Worm (Caenorhabditis elegans): ENCODE data around the gene F42E8.1.

F42E8.1 gene

ce11 chrV:13047574-13048030, 14.3 kb upstream of the F42E8.1 start, which contains the start of gene W07G4.5:
Gene W07G4.5, plus strand, starts transcription at chrV:13047980.
- no peak for TF ChIP-seq ceh-24 (tag; optimal IDR thresholded peaks at IDR 0.05)
- no peak for TF ChIP-seq hlh-8 (tag; optimal IDR thresholded peaks at IDR 0.05)
- TF ChIP-seq F13H6.1 (tag; optimal IDR thresholded peaks at IDR 0.05), result no peak
- TF ChIP-seq ceh-45 (GFP tag; IDR thresholded peaks at IDR 0.05), result no peak
- TF ChIP-seq fkh-10 (GFP tag; optimal IDR thresholded peaks at IDR 0.05), result no peak
- TF ChIP-seq mec-3 (tag; optimal IDR thresholded peaks at IDR 0.05; ENCODE audit: borderline replicate concordance), result no peak
- TF ChIP-seq ref-2 (tag; optimal IDR thresholded peaks at IDR 0.05), result no peak
- no peak for TF ChIP-seq ceh-48 (tag; optimal IDR thresholded peaks at IDR 0.05)
- TF ChIP-seq fax-1 (tag; optimal IDR thresholded peaks at IDR 0.05), result no peak
- no peak for TF ChIP-seq ceh-18 (tag; optimal IDR thresholded peaks at IDR 0.05)
- no peak for TF ChIP-seq lin-11 (tag; optimal IDR thresholded peaks at IDR 0.05)
- no peak for TF ChIP-seq T23F11.4 (GFP tag; optimal IDR thresholded peaks at IDR 0.05)
- no peak for TF ChIP-seq ceh-19 (GFP tag; optimal IDR thresholded peaks at IDR 0.05)
- TF ChIP-seq elt-4 (tag; optimal IDR thresholded peaks at IDR 0.05), result no peak
- TF ChIP-seq unc-3 (GFP tag; conservative IDR thresholded peaks at IDR 0.05), result no peak
- no peak for TF ChIP-seq unc-3 (tag; optimal IDR thresholded peaks at IDR 0.05)
- no peak for TF ChIP-seq eyg-1 (tag; optimal IDR thresholded peaks at IDR 0.05)
- TF ChIP-seq ets-4 (tag; optimal IDR thresholded peaks at IDR 0.05), result no peak
- no peak for TF ChIP-seq hlh-15 (tag; optimal IDR thresholded peaks at IDR 0.05)
- no peak for TF ChIP-seq nhr-232 (tag; optimal IDR thresholded peaks at IDR 0.05)

- TF ChIP-seq C38D4.7 (GFP tag; optimal IDR thresholded peaks at IDR 0.05) (no peak), C08G9.2 (tag; optimal IDR thresholded peaks at IDR 0.05) (no peak), ceh-30 (tag; optimal IDR thresholded peaks at IDR 0.05) (no peak), ama-1 (optimal IDR thresholded peaks at IDR 0.05) (no peak), hlh-15 (tag; optimal IDR thresholded peaks at IDR 0.05) (no peak), syd-9 (tag; optimal IDR thresholded peaks at IDR 0.05) (no peak), tbx-7 (tag; optimal IDR thresholded peaks at IDR 0.05) (no peak), unc-3 (GFP tag; conservative IDR thresholded peaks at IDR 0.05) (no peak), unc-3 (tag; optimal IDR thresholded peaks at IDR 0.05) (no peak), lim-6 (tag; optimal IDR thresholded peaks at IDR 0.05) (no peak), ceh-45 (GFP tag; IDR thresholded peaks at IDR 0.05) (no peak), madf-2 (tag; optimal IDR thresholded peaks at IDR 0.05) (no peak), nfya-1 (tag; optimal IDR thresholded peaks at IDR 0.05) (no peak), gmeb-2 (tag; optimal IDR thresholded peaks at IDR 0.05) (no peak), T23F11.4 (GFP tag; optimal IDR thresholded peaks at IDR 0.05) (no peak)
Measured at ce11 chrV:13049149-13049610, 12.8 kb upstream of the F42E8.1 start, which contains the start of gene W07G4.8. Gene W07G4.8, minus strand, starts transcription at chrV:13049560.

ce11 chrV:13053635-13054034, 8.3 kb upstream of the F42E8.1 start, which contains the start of gene srr-1:
Gene srr-1, minus strand, starts transcription at chrV:13053735.
- TF ChIP-seq pros-1 (tag; optimal IDR thresholded peaks at IDR 0.05) (no peak), nhr-11 (tag; optimal IDR thresholded peaks at IDR 0.05) (no peak), ceh-24 (tag; optimal IDR thresholded peaks at IDR 0.05) (no peak), sox-4 (tag; optimal IDR thresholded peaks at IDR 0.05) (no peak), sox-2 (GFP tag; IDR thresholded peaks at IDR 0.05) (no peak), gmeb-2 (tag; optimal IDR thresholded peaks at IDR 0.05) (no peak), nhr-232 (tag; optimal IDR thresholded peaks at IDR 0.05) (no peak)

ce11 chrV:13063402-13063801, 1.5 kb downstream of the F42E8.1 start:
- TF ChIP-seq unc-86 (tag; optimal IDR thresholded peaks at IDR 0.05), result no peak
- no peak for TF ChIP-seq sox-2 (GFP tag; IDR thresholded peaks at IDR 0.05)
- TF ChIP-seq rnt-1 (tag; optimal IDR thresholded peaks at IDR 0.05), result no peak
- no peak for TF ChIP-seq dve-1 (tag; optimal IDR thresholded peaks at IDR 0.05)

Measured in whole organism, late embryonic.